Worm (Caenorhabditis elegans) whole organism, L1 larva: Measurements from ENCODE around the gene K08H10.10.

Experiments
- efl-1 ChIP-seq, 4 experiments: fragments of 150-350 bp; optimal IDR thresholded peaks in 3 of 4; peaks in 1 of 4; 1 replicate in 1 of 4; 2 replicates in 3 of 4; lab custom pipeline; 2014; ENCODE audit warnings: missing biosample characterization in 2 of 4, missing genetic modification characterization in 2 of 4, missing genetic modification reagents in 2 of 4
- lin-39 ChIP-seq: fragments of 150-350 bp; optimal IDR thresholded peaks from 2 replicates; lab custom pipeline; 2014; ENCODE audit warnings: missing biosample characterization, missing genetic modification reagents, missing genetic modification characterization
- snpc-4 ChIP-seq: fragments of 150-350 bp; optimal IDR thresholded peaks from 2 replicates; lab custom pipeline; 2014; ENCODE audit warnings: missing biosample characterization, missing genetic modification characterization

DNA sequence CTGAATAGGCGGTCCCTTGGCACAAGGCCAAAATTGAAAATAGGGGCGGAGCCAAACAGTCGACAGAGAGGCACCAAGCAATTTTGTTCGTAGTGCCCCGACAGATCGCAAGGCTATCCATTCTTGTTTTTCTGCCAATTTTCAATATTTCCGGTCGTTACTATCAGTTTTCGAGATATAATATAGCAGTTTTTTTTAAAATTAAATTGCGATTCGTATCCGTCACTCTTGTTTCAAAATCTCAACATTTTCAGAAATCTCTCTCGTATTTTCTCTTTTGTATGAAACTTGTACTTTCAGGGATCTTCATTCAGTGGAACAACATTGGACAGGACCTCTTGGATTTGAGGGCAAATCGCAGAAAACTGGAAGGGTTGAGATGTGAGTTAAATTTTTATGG is 36.2 kb downstream of the K08H10.10 start, which contains the start of gene F57A8.1:
- TF ChIP-seq efl-1 (optimal IDR thresholded peaks at IDR 0.05; lab: Kevin White, UChicago), result no peak
- no peak for TF ChIP-seq efl-1 (GFP tag; optimal IDR thresholded peaks at IDR 0.05 in 1 of 2; lab: Kevin White, UChicago)
- no peak for TF ChIP-seq snpc-4 (tag; lab: Kevin White, UChicago)
- no peak for TF ChIP-seq lin-39 (tag; lab: Kevin White, UChicago)
